Fruit fly (Drosophila melanogaster): ENCODE data around the gene cv.

The cv gene

DNA sequence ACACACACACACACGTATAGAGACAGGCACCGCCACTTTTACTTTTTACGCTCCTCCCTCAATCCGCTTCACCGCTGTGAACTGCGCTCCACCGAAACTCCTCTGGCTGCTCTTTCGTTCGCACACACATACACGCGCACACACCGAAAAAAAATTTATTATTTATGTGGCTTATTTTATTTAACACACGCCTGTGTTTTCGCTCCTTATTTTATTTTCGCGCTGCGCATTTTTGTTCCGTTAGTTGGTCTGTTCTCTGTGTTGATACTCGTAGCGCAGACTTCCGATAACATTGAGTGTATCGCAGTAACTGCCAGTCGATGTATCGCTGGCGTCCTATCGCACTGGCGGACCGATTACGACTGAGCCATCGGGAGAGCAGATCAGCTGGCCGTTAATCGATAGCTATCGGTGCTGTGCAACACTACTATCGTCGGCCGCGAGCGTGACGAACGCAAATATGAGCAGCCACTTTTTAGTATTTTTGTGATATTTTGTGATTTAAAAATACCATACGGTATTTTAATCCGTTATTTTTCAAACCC is 47.9 kb downstream of the cv start, which contains the start of gene Snx27 (continued):
- no peak for TF ChIP-seq CG2199 (GFP tag; IDR thresholded peaks at IDR 0.05)
- TF ChIP-seq CG12659 (GFP tag; optimal IDR thresholded peaks at IDR 0.05): peak; percentile 87
- TF ChIP-seq CG17186 (GFP tag; optimal IDR thresholded peaks at IDR 0.05): peak; percentile 88
- no peak for TF ChIP-seq B-H1 (GFP tag; IDR thresholded peaks at IDR 0.05)
- TF ChIP-seq CG11247 (GFP tag; IDR thresholded peaks at IDR 0.05): peak; percentile 59; the same call in 1 of the 2 replicates
- TF ChIP-seq Nf-YC (tag; optimal IDR thresholded peaks at IDR 0.05): peak; percentile 8
- TF ChIP-seq CG11504 (tag; optimal IDR thresholded peaks at IDR 0.05): peak; percentile 54
- peak; percentile 48 for TF ChIP-seq CG13894 (tag; optimal IDR thresholded peaks at IDR 0.05)
- no peak for TF ChIP-seq CG11093 (GFP tag; IDR thresholded peaks at IDR 0.05)
- no peak for TF ChIP-seq CG13296 (GFP tag; optimal IDR thresholded peaks at IDR 0.05)
- TF ChIP-seq ara (GFP tag; IDR thresholded peaks at IDR 0.05): no peak
- peak; percentile 14 for TF ChIP-seq Vsx1 (GFP tag; optimal IDR thresholded peaks at IDR 0.05)
- no peak for TF ChIP-seq gsb (GFP tag; IDR thresholded peaks at IDR 0.05)
- TF ChIP-seq CG18599 (GFP tag; optimal IDR thresholded peaks at IDR 0.05): peak; percentile 1
- TF ChIP-seq CG17829 (tag; optimal IDR thresholded peaks at IDR 0.05): peak; percentile 57
- no peak for TF ChIP-seq Poxn (GFP tag; IDR thresholded peaks at IDR 0.05)
- TF ChIP-seq unc-4 (GFP tag; IDR thresholded peaks at IDR 0.05; ENCODE audit: partially characterized antibody): peak; percentile 99
- TF ChIP-seq CG15073 (GFP tag; optimal IDR thresholded peaks at IDR 0.05): no peak
- TF ChIP-seq mam (GFP tag; optimal IDR thresholded peaks at IDR 0.05): peak; percentile 73
- peak; percentile 37 for TF ChIP-seq sug (tag; optimal IDR thresholded peaks at IDR 0.05)
- TF ChIP-seq Chrac-16 (GFP tag; optimal IDR thresholded peaks at IDR 0.05): peak; percentile 12
- TF ChIP-seq Bteb2 (GFP tag; optimal IDR thresholded peaks at IDR 0.05): peak; percentile 56
- no peak for TF ChIP-seq bigmax (GFP tag; optimal IDR thresholded peaks at IDR 0.05)
- TF ChIP-seq CG7357 (GFP tag; IDR thresholded peaks at IDR 0.05): no peak
- no peak for TF ChIP-seq Lpt (GFP tag; optimal IDR thresholded peaks at IDR 0.05)
- no peak for TF ChIP-seq CG17802 (tag; optimal IDR thresholded peaks at IDR 0.05)
- TF ChIP-seq Opbp (GFP tag; IDR thresholded peaks at IDR 0.05; ENCODE audit: partially characterized antibody): peak; percentile 99
- no peak for TF ChIP-seq CG3281 (GFP tag; optimal IDR thresholded peaks at IDR 0.05)
- no peak for TF ChIP-seq CG43689 (GFP tag; IDR thresholded peaks at IDR 0.05)
- 0 out of 2 replicates have a peak, but pooled peaks have one; percentile 21 for TF ChIP-seq sisA (GFP tag; IDR thresholded peaks at IDR 0.05)
- 0 out of 2 replicates have a peak, but pooled peaks have one; percentile 26 for TF ChIP-seq Taf1 (GFP tag; IDR thresholded peaks at IDR 0.05)
- peak; percentile 67 for TF ChIP-seq chm (GFP tag; IDR thresholded peaks at IDR 0.05)
- peak; percentile 31 for TF ChIP-seq ems (GFP tag; optimal IDR thresholded peaks at IDR 0.05)
- TF ChIP-seq eve (GFP tag; optimal IDR thresholded peaks at IDR 0.05): no peak
- no peak for TF ChIP-seq CG6683 (GFP tag; optimal IDR thresholded peaks at IDR 0.05)
- 0 out of 2 replicates have a peak, but pooled peaks have one; percentile 12 for TF ChIP-seq onecut (GFP tag; IDR thresholded peaks at IDR 0.05)
- TF ChIP-seq knrl (GFP tag; IDR thresholded peaks at IDR 0.05; ENCODE audit: partially characterized antibody): peak; percentile 99
- TF ChIP-seq emc (GFP tag; optimal IDR thresholded peaks at IDR 0.05): peak; percentile 4
- TF ChIP-seq ftz-f1 (GFP tag; optimal IDR thresholded peaks at IDR 0.05): peak; percentile 26
- TF ChIP-seq CG13775 (GFP tag; optimal IDR thresholded peaks at IDR 0.05): no peak
- no peak for TF ChIP-seq bowl (GFP tag; IDR thresholded peaks at IDR 0.05)
- no peak for TF ChIP-seq Hey (tag; optimal IDR thresholded peaks at IDR 0.05)
- TF ChIP-seq org-1 (GFP tag; optimal IDR thresholded peaks at IDR 0.05): no peak
- TF ChIP-seq chinmo (GFP tag; IDR thresholded peaks at IDR 0.05; ENCODE audit: partially characterized antibody): peak; percentile 99
- no peak for TF ChIP-seq ac (GFP tag; optimal IDR thresholded peaks at IDR 0.05)
- TF ChIP-seq CkIIα-i1 (GFP tag; IDR thresholded peaks at IDR 0.05): no peak
- peak; percentile 60 for TF ChIP-seq luna (GFP tag; optimal IDR thresholded peaks at IDR 0.05)
- peak; percentile 26 for TF ChIP-seq CrebB (tag; optimal IDR thresholded peaks at IDR 0.05)
- TF ChIP-seq CG9817 (tag; optimal IDR thresholded peaks at IDR 0.05): peak; percentile 33
- no peak for TF ChIP-seq h (optimal IDR thresholded peaks at IDR 0.05)
- peak; percentile 72 for TF ChIP-seq CG2120 (GFP tag; optimal IDR thresholded peaks at IDR 0.05)
